Worm (Caenorhabditis elegans): ENCODE data around the gene C11H1.5.

- TF ChIP-seq lsy-2 (tag; optimal IDR thresholded peaks at IDR 0.05) (no peak), pha-4 (GFP tag; IDR thresholded peaks at IDR 0.05) (no peak), pha-4 (tag; optimal IDR thresholded peaks at IDR 0.05) (no peak), aha-1 (tag) (no peak), unc-62 (GFP tag; optimal IDR thresholded peaks at IDR 0.05 in 1 of 2) (no peak), unc-62 (tag; optimal IDR thresholded peaks at IDR 0.05) (no peak), ZK546.5 (tag; optimal IDR thresholded peaks at IDR 0.05) (no peak), nhr-10 (tag; optimal IDR thresholded peaks at IDR 0.05) (no peak), ceh-28 (tag; optimal IDR thresholded peaks at IDR 0.05) (no peak), ztf-11 (tag; optimal IDR thresholded peaks at IDR 0.05) (no peak)
These were observed 44.6 kb upstream of the C11H1.5 start, which contains the start of gene K04G11.3 for ce11 chrX:14347573-14347972.
